Worm (Caenorhabditis elegans): ENCODE results near the gene hot-2.

hot-2 gene

ce11 chrV:19217104-19217503, 42.5 kb downstream of the hot-2 start, which contains the start of gene srr-2:
Gene srr-2 (minus strand): TSS chrV:19217176.
- no peak for TF ChIP-seq bed-1 (GFP tag; IDR thresholded peaks at IDR 0.05)
- no peak for TF ChIP-seq K11D2.4 (GFP tag; IDR thresholded peaks at IDR 0.05)
- TF ChIP-seq akir-1 (GFP tag; optimal IDR thresholded peaks at IDR 0.05), result no peak
- TF ChIP-seq fkh-3 (tag; optimal IDR thresholded peaks at IDR 0.05), result no peak
- no peak for TF ChIP-seq madf-10 (tag; optimal IDR thresholded peaks at IDR 0.05)
- no peak for TF ChIP-seq F10E7.11 (tag; optimal IDR thresholded peaks at IDR 0.05)
- no peak for TF ChIP-seq lsy-27 (tag; optimal IDR thresholded peaks at IDR 0.05; ENCODE audit: borderline replicate concordance, insufficient read depth)
- TF ChIP-seq snpc-1.1 (tag; optimal IDR thresholded peaks at IDR 0.05; ENCODE audit: insufficient read depth), result no peak
- TF ChIP-seq lin-54 (GFP tag; optimal IDR thresholded peaks at IDR 0.05), result no peak
- TF ChIP-seq nhr-90 (tag; optimal IDR thresholded peaks at IDR 0.05), result no peak
- TF ChIP-seq nhr-80 (tag; optimal IDR thresholded peaks at IDR 0.05), result no peak
- TF ChIP-seq Y67H2A.10 (GFP tag; conservative IDR thresholded peaks at IDR 0.05), result no peak
- TF ChIP-seq hmg-20 (GFP tag; IDR thresholded peaks at IDR 0.05), result no peak
- no peak for TF ChIP-seq attf-3 (GFP tag; conservative IDR thresholded peaks at IDR 0.05)
- no peak for TF ChIP-seq C17E4.6 (GFP tag; IDR thresholded peaks at IDR 0.05)
- TF ChIP-seq D2030.7 (GFP tag; IDR thresholded peaks at IDR 0.05), result no peak
- no peak for TF ChIP-seq chd-7 (tag; optimal IDR thresholded peaks at IDR 0.05)
- no peak for TF ChIP-seq attf-5 (GFP tag; optimal IDR thresholded peaks at IDR 0.05)
- TF ChIP-seq F57C9.4 (tag; optimal IDR thresholded peaks at IDR 0.05), result no peak
- no peak for TF ChIP-seq C06A6.2 (GFP tag; conservative IDR thresholded peaks at IDR 0.05)

ce11 chrV:19217675-19218074, 43.1 kb downstream of the hot-2 start, which contains the start of gene oac-49:
Gene oac-49 (plus strand): TSS chrV:19217975.
- TF ChIP-seq bed-1 (GFP tag; IDR thresholded peaks at IDR 0.05) (no peak), him-1 (tag; optimal IDR thresholded peaks at IDR 0.05) (no peak), mxl-1 (tag; optimal IDR thresholded peaks at IDR 0.05) (no peak), somi-1 (GFP tag; optimal IDR thresholded peaks at IDR 0.05) (no peak), dpl-1 (GFP tag; optimal IDR thresholded peaks at IDR 0.05) (no peak), nfyb-1 (GFP tag; IDR thresholded peaks at IDR 0.05) (no peak), B0336.3 (GFP tag; IDR thresholded peaks at IDR 0.05) (no peak), lag-1 (GFP tag; IDR thresholded peaks at IDR 0.05) (no peak), attf-6 (GFP tag; IDR thresholded peaks at IDR 0.05) (no peak), nhr-80 (tag; optimal IDR thresholded peaks at IDR 0.05) (no peak)

- peak; percentile 95 for TF ChIP-seq egrh-3 (GFP tag; IDR thresholded peaks at IDR 0.05)
- TF ChIP-seq zfh-2 (GFP tag; conservative IDR thresholded peaks at IDR 0.05), result peak; percentile 39; the same call in 1 of the 2 replicates
These were observed 54.4 kb downstream of the hot-2 start for ce11 chrV:19228958-19229357.

ce11 chrV:19230413-19230812, 55.9 kb downstream of the hot-2 start, which contains the start of gene sqst-3:
Gene sqst-3 (plus strand): TSS chrV:19230782.
- no peak for TF ChIP-seq attf-3 (GFP tag; conservative IDR thresholded peaks at IDR 0.05)
- no peak for TF ChIP-seq attf-5 (GFP tag; optimal IDR thresholded peaks at IDR 0.05)

ce11 chrV:19231167-19231566, 56.6 kb downstream of the hot-2 start:
- no peak for TF ChIP-seq nfyb-1 (GFP tag; IDR thresholded peaks at IDR 0.05)
- TF ChIP-seq sptf-2 (GFP tag; optimal IDR thresholded peaks at IDR 0.05), result no peak
- no peak for TF ChIP-seq bed-2 (GFP tag; IDR thresholded peaks at IDR 0.05)
- TF ChIP-seq madf-10 (tag; optimal IDR thresholded peaks at IDR 0.05), result no peak
- TF ChIP-seq Y95B8A.8 (GFP tag; IDR thresholded peaks at IDR 0.05), result no peak
- TF ChIP-seq nhr-90 (tag; optimal IDR thresholded peaks at IDR 0.05), result no peak
- TF ChIP-seq nhr-80 (tag; optimal IDR thresholded peaks at IDR 0.05), result no peak
- TF ChIP-seq ama-1 (optimal IDR thresholded peaks at IDR 0.05), result no peak
- no peak for TF ChIP-seq ama-1 (GFP tag; optimal IDR thresholded peaks at IDR 0.05)
- TF ChIP-seq ekl-4 (GFP tag; IDR thresholded peaks at IDR 0.05), result no peak
- TF ChIP-seq snpc-3.4 (tag; optimal IDR thresholded peaks at IDR 0.05), result no peak
- TF ChIP-seq efl-1 (GFP tag; optimal IDR thresholded peaks at IDR 0.05), result no peak
- TF ChIP-seq ceh-91 (GFP tag; IDR thresholded peaks at IDR 0.05), result no peak
- no peak for TF ChIP-seq chd-7 (tag; optimal IDR thresholded peaks at IDR 0.05)
- TF ChIP-seq dpff-1 (tag; optimal IDR thresholded peaks at IDR 0.05), result no peak
